Fruit fly (Drosophila melanogaster): Measurements from ENCODE around the gene CG10730.

CG10730 gene

DNA sequence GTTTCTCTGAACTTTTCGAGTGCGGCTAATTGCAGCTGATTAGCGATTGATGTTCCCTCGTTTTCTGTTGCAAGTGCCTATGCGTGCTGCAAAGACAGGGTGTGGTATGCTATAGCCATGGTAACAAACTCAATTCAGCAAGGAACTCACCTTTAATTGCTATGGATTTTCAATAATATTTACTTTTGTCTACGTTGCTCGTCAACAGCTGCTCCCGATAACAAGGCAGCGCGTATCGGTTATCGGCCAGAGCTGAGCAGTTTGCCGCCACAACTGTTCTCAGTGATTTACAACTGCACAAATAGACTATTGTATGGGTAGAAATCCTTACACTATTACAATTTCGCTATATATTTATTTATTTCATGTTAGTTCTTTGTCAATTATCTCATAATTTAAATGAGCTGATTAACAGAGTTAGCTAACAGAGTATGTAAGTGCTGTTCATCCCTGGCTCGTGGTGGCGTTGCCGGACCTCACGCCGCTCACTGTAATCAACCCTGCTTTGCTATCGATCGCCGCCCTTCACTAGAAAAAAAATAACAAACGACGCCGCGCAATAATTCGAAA is 3.3 kb upstream of the CG10730 start, which contains the start of the genes pr and neb (continued):
- TF ChIP-seq CG3032 (tag; optimal IDR thresholded peaks at IDR 0.05) (peak; percentile 25), CG6163 (GFP tag; IDR thresholded peaks at IDR 0.05) (peak; percentile 73), lz (GFP tag; optimal IDR thresholded peaks at IDR 0.05) (peak; percentile 45), CG15336 (GFP tag; IDR thresholded peaks at IDR 0.05) (peak; percentile 57), CG8319 (GFP tag; optimal IDR thresholded peaks at IDR 0.05) (no peak), fd85E (GFP tag; optimal IDR thresholded peaks at IDR 0.05) (no peak), cyc (GFP tag; optimal IDR thresholded peaks at IDR 0.05) (peak; percentile 65), Ets21C (GFP tag; optimal IDR thresholded peaks at IDR 0.05) (peak; percentile 26), Smox (GFP tag; optimal IDR thresholded peaks at IDR 0.05) (peak; percentile 67), acj6 (GFP tag; optimal IDR thresholded peaks at IDR 0.05) (peak; percentile 54), Hr39 (GFP tag; optimal IDR thresholded peaks at IDR 0.05) (peak; percentile 42), CG8119 (GFP tag; IDR thresholded peaks at IDR 0.05) (peak; percentile 56; the same call in 1 of the 3 replicates), fd59A (GFP tag; optimal IDR thresholded peaks at IDR 0.05) (no peak), CG1621 (tag; optimal IDR thresholded peaks at IDR 0.05) (peak; percentile 12), CG32006 (GFP tag; optimal IDR thresholded peaks at IDR 0.05) (peak; percentile 57), svp (GFP tag) (peak; percentile 81), salr (GFP tag; optimal IDR thresholded peaks at IDR 0.05) (no peak), CG3919 (GFP tag; optimal IDR thresholded peaks at IDR 0.05) (peak; percentile 77), Hr4 (GFP tag; optimal IDR thresholded peaks at IDR 0.05) (peak; percentile 67), Eip75B (GFP tag; optimal IDR thresholded peaks at IDR 0.05) (peak; percentile 61), fkh (GFP tag; optimal IDR thresholded peaks at IDR 0.05) (peak; percentile 85), CG6854 (GFP tag; optimal IDR thresholded peaks at IDR 0.05) (no peak), CG8632 (GFP tag; optimal IDR thresholded peaks at IDR 0.05) (no peak), eg (GFP tag; IDR thresholded peaks at IDR 0.05) (peak; percentile 40; the same call in 1 of the 3 replicates), CG11902 (GFP tag; optimal IDR thresholded peaks at IDR 0.05) (peak; percentile 51), spab (GFP tag; optimal IDR thresholded peaks at IDR 0.05) (no peak), CG6808 (GFP tag; optimal IDR thresholded peaks at IDR 0.05) (no peak), dsx (GFP tag; optimal IDR thresholded peaks at IDR 0.05; ENCODE audit: poor library complexity, severe bottlenecking) (peak; percentile 26), CG11762 (GFP tag; optimal IDR thresholded peaks at IDR 0.05; ENCODE audit: insufficient read depth) (no peak), CG10669 (GFP tag; optimal IDR thresholded peaks at IDR 0.05) (no peak)

DNA sequence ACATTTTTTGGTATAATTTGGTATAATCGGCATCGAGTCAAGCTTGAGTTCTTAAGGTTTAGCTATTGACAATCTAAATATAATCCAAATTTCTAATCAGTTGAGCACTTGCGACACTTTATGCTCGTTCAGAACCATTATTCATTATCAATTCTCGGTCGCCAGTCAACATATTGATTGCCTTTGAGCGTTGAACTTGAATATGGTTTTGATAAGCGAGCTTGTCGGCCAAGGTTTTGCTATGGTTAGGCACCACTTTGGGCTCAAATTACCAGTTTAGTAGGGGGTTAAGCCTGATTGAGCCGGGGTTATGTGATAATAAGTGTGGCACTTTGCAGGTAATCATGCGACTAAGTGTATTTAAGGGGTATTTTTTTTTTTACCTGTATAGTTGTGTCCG is 2.4 kb upstream of the CG10730 start:
- TF ChIP-seq svp (GFP tag) (peak; percentile 58), fd59A (GFP tag; optimal IDR thresholded peaks at IDR 0.05) (no peak)

DNA sequence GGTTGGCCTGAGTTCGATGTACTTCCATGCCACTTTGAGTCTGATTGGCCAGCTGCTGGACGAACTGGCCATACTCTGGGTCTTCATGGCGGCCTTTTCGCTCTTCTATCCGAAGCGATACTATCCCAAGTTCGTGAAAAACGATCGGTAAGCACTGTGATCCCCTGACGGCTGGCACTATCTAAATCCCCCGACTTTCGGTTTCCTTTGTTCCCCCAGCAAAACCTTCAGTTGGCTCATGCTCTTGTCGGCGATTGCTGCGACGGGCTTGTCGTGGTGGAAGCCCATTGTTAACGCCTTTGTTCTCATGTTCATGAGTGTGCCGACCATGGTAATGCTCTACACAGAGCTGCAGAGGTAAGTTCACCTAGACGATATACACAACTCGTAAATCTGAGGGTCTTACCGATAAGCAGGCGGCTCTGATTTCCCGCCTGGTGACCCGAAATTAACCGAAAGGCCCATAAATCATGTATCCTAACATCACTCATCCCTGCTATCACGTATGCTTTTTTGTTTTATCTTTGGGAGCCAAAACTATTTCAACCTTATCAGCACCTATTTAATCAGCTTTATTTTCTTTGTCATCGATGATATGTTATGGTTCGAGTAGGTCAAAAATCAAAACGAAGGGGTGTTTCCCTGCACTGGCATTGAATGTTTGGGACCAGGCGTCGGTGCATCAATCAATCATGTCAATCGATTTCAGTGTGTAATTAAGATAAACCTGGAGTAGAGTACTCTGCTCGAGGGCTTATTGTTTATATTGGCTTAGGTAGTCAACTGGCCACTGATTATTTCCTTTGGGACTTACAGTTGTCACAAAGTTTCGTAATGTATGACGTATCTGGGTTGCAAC is 2.6 kb downstream of the CG10730 start:
- no peak for TF ChIP-seq lz (GFP tag; optimal IDR thresholded peaks at IDR 0.05)
- TF ChIP-seq CG6792 (GFP tag; optimal IDR thresholded peaks at IDR 0.05), result no peak
- no peak for TF ChIP-seq svp (GFP tag)
- TF ChIP-seq Eip93F (GFP tag; optimal IDR thresholded peaks at IDR 0.05), result peak; percentile 60
- no peak for TF ChIP-seq CG8119 (GFP tag; IDR thresholded peaks at IDR 0.05)
- TF ChIP-seq dac (GFP tag; optimal IDR thresholded peaks at IDR 0.05), result no peak
- TF ChIP-seq vri (GFP tag; optimal IDR thresholded peaks at IDR 0.05), result peak; percentile 42
- TF ChIP-seq Lpt (GFP tag; optimal IDR thresholded peaks at IDR 0.05), result no peak
- TF ChIP-seq CG9139 (GFP tag; optimal IDR thresholded peaks at IDR 0.05), result no peak
- TF ChIP-seq CG1621 (tag; optimal IDR thresholded peaks at IDR 0.05), result no peak
- no peak for TF ChIP-seq dsx (GFP tag; optimal IDR thresholded peaks at IDR 0.05; ENCODE audit: poor library complexity, severe bottlenecking)
- TF ChIP-seq spab (GFP tag; optimal IDR thresholded peaks at IDR 0.05), result no peak
- TF ChIP-seq CG3032 (tag; optimal IDR thresholded peaks at IDR 0.05), result no peak
- no peak for TF ChIP-seq Hr4 (GFP tag; optimal IDR thresholded peaks at IDR 0.05)
- no peak for TF ChIP-seq CG11762 (GFP tag; optimal IDR thresholded peaks at IDR 0.05; ENCODE audit: insufficient read depth)
- TF ChIP-seq Smox (GFP tag; optimal IDR thresholded peaks at IDR 0.05), result no peak
- TF ChIP-seq pdm3 (GFP tag; optimal IDR thresholded peaks at IDR 0.05), result no peak
- peak; percentile 78 for TF ChIP-seq fkh (GFP tag; optimal IDR thresholded peaks at IDR 0.05)
- no peak for TF ChIP-seq CG6163 (GFP tag; IDR thresholded peaks at IDR 0.05)
- TF ChIP-seq eg (GFP tag; IDR thresholded peaks at IDR 0.05), result no peak
- TF ChIP-seq acj6 (GFP tag; optimal IDR thresholded peaks at IDR 0.05), result no peak
- no peak for TF ChIP-seq Eip75B (GFP tag; optimal IDR thresholded peaks at IDR 0.05)
- peak; percentile 93 for TF ChIP-seq Sox14 (GFP tag; optimal IDR thresholded peaks at IDR 0.05)
- TF ChIP-seq CG31627 (GFP tag; optimal IDR thresholded peaks at IDR 0.05), result no peak
- TF ChIP-seq CG3919 (GFP tag; optimal IDR thresholded peaks at IDR 0.05), result no peak
- TF ChIP-seq CG6276 (GFP tag; optimal IDR thresholded peaks at IDR 0.05), result no peak
- TF ChIP-seq Hr39 (GFP tag; optimal IDR thresholded peaks at IDR 0.05), result no peak
- peak; percentile 43 for TF ChIP-seq Eip78C (GFP tag)
- no peak for TF ChIP-seq ss (GFP tag; optimal IDR thresholded peaks at IDR 0.05)
- no peak for TF ChIP-seq achi (GFP tag; optimal IDR thresholded peaks at IDR 0.05)
